Worm (Caenorhabditis elegans): Measurements from ENCODE around the gene perm-5.
A peak's percentile ranks its signal among the peaks of the same experiment; 100 is the strongest.

The perm-5 gene

DNA sequence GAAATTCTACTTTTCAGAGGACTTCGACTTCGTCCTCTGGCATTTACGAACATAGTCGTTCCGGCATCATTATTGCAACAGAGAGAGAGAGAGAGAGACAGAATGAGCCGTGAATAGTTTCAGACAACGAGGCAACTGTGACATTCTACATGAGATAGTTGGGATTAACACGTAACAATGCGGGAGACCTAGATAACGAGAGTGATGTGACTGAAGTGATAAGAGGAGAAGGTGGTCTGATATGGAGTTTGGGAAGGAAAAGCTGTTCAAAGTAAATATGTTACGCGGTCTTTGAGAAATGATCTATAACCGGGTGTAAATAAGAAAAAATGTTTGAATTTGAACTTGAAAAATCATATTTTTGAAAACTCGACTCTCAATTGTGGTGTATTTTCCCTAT is 43.8 kb downstream of the perm-5 start (continued):
- TF ChIP-seq cey-2 (tag; optimal IDR thresholded peaks at IDR 0.05; ENCODE audit: borderline replicate concordance, insufficient read depth) (no peak), tag-97 (GFP tag; IDR thresholded peaks at IDR 0.05) (no peak), hmg-1.1 (GFP tag; IDR thresholded peaks at IDR 0.05) (0 out of 2 replicates have a peak, but pooled peaks have one; percentile 13), set-16 (GFP tag; IDR thresholded peaks at IDR 0.05) (no peak), lin-1 (GFP tag; IDR thresholded peaks at IDR 0.05) (peak; percentile 82), mxl-2 (GFP tag; conservative IDR thresholded peaks at IDR 0.05) (no peak), unc-62 (GFP tag; optimal IDR thresholded peaks at IDR 0.05 in 1 of 2) (peak in 1 of 2 experiments; percentile 53), unc-62 (tag; optimal IDR thresholded peaks at IDR 0.05) (no peak), fos-1 (tag; optimal IDR thresholded peaks at IDR 0.05) (no peak), duxl-1 (tag; optimal IDR thresholded peaks at IDR 0.05; ENCODE audit: poor library complexity) (no peak), skn-1 (tag; optimal IDR thresholded peaks at IDR 0.05) (no peak), nhr-111 (GFP tag; optimal IDR thresholded peaks at IDR 0.05) (no peak), nhr-77 (tag; optimal IDR thresholded peaks at IDR 0.05) (peak; percentile 26), T26A8.4 (GFP tag; IDR thresholded peaks at IDR 0.05) (no peak), ceh-62 (tag; optimal IDR thresholded peaks at IDR 0.05) (no peak)

DNA sequence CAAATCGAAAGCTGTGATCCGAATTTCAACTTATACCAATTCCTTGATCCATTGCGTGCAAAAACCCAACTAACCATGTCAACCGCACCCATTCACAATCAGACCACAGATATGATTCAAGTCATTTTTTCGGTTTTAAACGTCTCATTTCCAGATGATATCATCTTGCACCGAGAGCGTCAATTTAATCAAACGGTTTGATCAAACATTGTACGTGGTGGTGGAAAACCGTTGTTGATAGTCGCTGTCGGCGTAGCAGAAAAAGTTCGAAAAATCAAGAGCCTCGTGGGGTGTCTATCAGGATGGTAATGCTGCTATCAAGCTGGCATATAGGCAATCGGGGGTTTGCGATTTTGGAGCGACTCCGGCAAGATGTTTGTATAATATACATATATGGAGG is 44.4 kb downstream of the perm-5 start:
- TF ChIP-seq nhr-10 (tag; optimal IDR thresholded peaks at IDR 0.05), result no peak
- no peak for TF ChIP-seq zip-11 (GFP tag; IDR thresholded peaks at IDR 0.05)
- TF ChIP-seq ztf-7 (tag; optimal IDR thresholded peaks at IDR 0.05), result no peak
- no peak for TF ChIP-seq ceh-82 (tag; optimal IDR thresholded peaks at IDR 0.05)
- peak; percentile 65 for TF ChIP-seq nhr-48 (tag; optimal IDR thresholded peaks at IDR 0.05)
- TF ChIP-seq Y48G9A.11 (GFP tag; IDR thresholded peaks at IDR 0.05), result no peak
- TF ChIP-seq nhr-77 (tag; optimal IDR thresholded peaks at IDR 0.05), result no peak
- no peak for TF ChIP-seq dmd-9 (GFP tag; IDR thresholded peaks at IDR 0.05)
- TF ChIP-seq aha-1 (tag), result peak; percentile 37
- TF ChIP-seq ama-1 (optimal IDR thresholded peaks at IDR 0.05), result no peak
- no peak for TF ChIP-seq snpc-4 (tag; optimal IDR thresholded peaks at IDR 0.05)
- no peak for TF ChIP-seq spr-1 (tag; optimal IDR thresholded peaks at IDR 0.05)
- no peak for TF ChIP-seq aly-2 (tag; optimal IDR thresholded peaks at IDR 0.05)
- no peak for TF ChIP-seq egl-27 (tag; optimal IDR thresholded peaks at IDR 0.05)
- no peak for TF ChIP-seq daf-16 (GFP tag; optimal IDR thresholded peaks at IDR 0.05)
- peak; percentile 48 for TF ChIP-seq daf-16 (tag; optimal IDR thresholded peaks at IDR 0.05)
- no peak for TF ChIP-seq unc-62 (GFP tag; optimal IDR thresholded peaks at IDR 0.05 in 1 of 2)
- no peak for TF ChIP-seq unc-62 (tag; optimal IDR thresholded peaks at IDR 0.05)
- TF ChIP-seq nhr-41 (GFP tag; IDR thresholded peaks at IDR 0.05), result no peak
- TF ChIP-seq lin-38 (GFP tag; IDR thresholded peaks at IDR 0.05), result no peak
- peak in 1 of 2 experiments; percentile 6 for TF ChIP-seq mdl-1 (tag; optimal IDR thresholded peaks at IDR 0.05)
- TF ChIP-seq nhr-28 (tag; optimal IDR thresholded peaks at IDR 0.05), result no peak
- peak; percentile 12 for TF ChIP-seq mxl-3 (GFP tag; optimal IDR thresholded peaks at IDR 0.05)
- TF ChIP-seq lin-1 (GFP tag; IDR thresholded peaks at IDR 0.05), result peak; percentile 50
- TF ChIP-seq nhr-6 (tag; optimal IDR thresholded peaks at IDR 0.05), result no peak
- TF ChIP-seq daf-19 (GFP tag; conservative IDR thresholded peaks at IDR 0.05), result no peak
- no peak for TF ChIP-seq cey-2 (tag; optimal IDR thresholded peaks at IDR 0.05; ENCODE audit: borderline replicate concordance, insufficient read depth)
- TF ChIP-seq rbr-2 (tag; optimal IDR thresholded peaks at IDR 0.05), result no peak
- TF ChIP-seq ces-1 (GFP tag; optimal IDR thresholded peaks at IDR 0.05), result no peak
- TF ChIP-seq F44E2.7 (GFP tag; IDR thresholded peaks at IDR 0.05), result no peak
- no peak for TF ChIP-seq attf-4 (tag; optimal IDR thresholded peaks at IDR 0.05)
- TF ChIP-seq dve-1 (tag; optimal IDR thresholded peaks at IDR 0.05; ENCODE audit: insufficient read depth), result peak; percentile 23
- TF ChIP-seq mdt-29 (GFP tag; IDR thresholded peaks at IDR 0.05), result 0 out of 2 replicates have a peak, but pooled peaks have one; percentile 17
- no peak for TF ChIP-seq ctbp-1 (GFP tag; IDR thresholded peaks at IDR 0.05)
- TF ChIP-seq unc-130 (GFP tag; optimal IDR thresholded peaks at IDR 0.05), result no peak
- no peak for TF ChIP-seq R02D3.7 (tag; optimal IDR thresholded peaks at IDR 0.05)
- no peak for TF ChIP-seq nhr-11 (tag; optimal IDR thresholded peaks at IDR 0.05)
- TF ChIP-seq hlh-11 (tag; optimal IDR thresholded peaks at IDR 0.05), result peak; percentile 40
- TF ChIP-seq D1046.2 (GFP tag; IDR thresholded peaks at IDR 0.05), result no peak
- no peak for TF ChIP-seq tag-97 (GFP tag; IDR thresholded peaks at IDR 0.05)
- TF ChIP-seq zfp-2 (tag; optimal IDR thresholded peaks at IDR 0.05), result no peak
- TF ChIP-seq nhr-237 (tag; optimal IDR thresholded peaks at IDR 0.05), result no peak
- peak in 1 of 2 experiments; percentile 24 for TF ChIP-seq hif-1 (tag; optimal IDR thresholded peaks at IDR 0.05)
